Worm (Caenorhabditis elegans) whole organism, L4 larva: Measurements from ENCODE around the gene srh-239.
A peak's percentile ranks its signal among the peaks of the same experiment; 100 is the strongest.

Source experiments
- D1046.2 ChIP-seq: fragments of 200-800 bp; sonication (Bioruptor generic); IDR thresholded peaks from 2 replicates; pipeline ENCODE4 v1.3.6; 2022; ENCODE audit warnings: missing genetic modification characterization, missing compliant biosample characterization
- F10B5.3 ChIP-seq: sonication (generic microtip); optimal IDR thresholded peaks from 2 replicates; lab custom pipeline; 2016; ENCODE audit warnings: mild to moderate bottlenecking, missing genetic modification characterization, missing compliant biosample characterization
- F37D6.2 ChIP-seq: sonication (generic microtip); optimal IDR thresholded peaks from 2 replicates; lab custom pipeline; 2016; ENCODE audit warnings: mild to moderate bottlenecking, missing genetic modification characterization, missing compliant biosample characterization
- F44E2.7 ChIP-seq: fragments of 200-800 bp; sonication (Bioruptor generic); IDR thresholded peaks from 2 replicates; pipeline ENCODE4 v2.1.2; 2022; ENCODE audit warnings: missing genetic modification characterization, missing compliant biosample characterization
- R02D3.7 ChIP-seq: fragments of 150-350 bp; sonication (generic microtip); optimal IDR thresholded peaks from 3 replicates; lab custom pipeline; 2014; ENCODE audit warnings: missing biosample characterization, missing genetic modification characterization
- T26A8.4 ChIP-seq: fragments of 200-800 bp; sonication (Bioruptor generic); IDR thresholded peaks from 2 replicates; pipeline ENCODE4 v1.3.6; 2022; ENCODE audit warnings: missing genetic modification characterization, missing compliant biosample characterization
- Y48G9A.11 ChIP-seq: fragments of 200-800 bp; sonication (Bioruptor generic); IDR thresholded peaks from 2 replicates; pipeline ENCODE4 v1.3.6; 2022; ENCODE audit warnings: missing genetic modification reagents, missing genetic modification characterization, missing compliant biosample characterization
- ZK337.2 ChIP-seq: fragments of 200-800 bp; sonication (Bioruptor generic); IDR thresholded peaks from 2 replicates; pipeline ENCODE4 v1.3.6; 2022; ENCODE audit warnings: missing genetic modification reagents, missing genetic modification characterization, missing compliant biosample characterization
- aha-1 ChIP-seq: fragments of 150-350 bp; peaks from one replicate; lab custom pipeline; 2014; ENCODE audit warnings: missing biosample characterization, missing genetic modification characterization
- aly-2 ChIP-seq: sonication (generic microtip); optimal IDR thresholded peaks from 2 replicates; lab custom pipeline; 2018; ENCODE audit warnings: missing biosample characterization, missing genetic modification characterization
- arid-1 ChIP-seq: fragments of 200-800 bp; sonication (Bioruptor generic); conservative IDR thresholded peaks from 2 replicates; pipeline ENCODE4 v1.3.6; 2022; ENCODE audit warnings: missing genetic modification reagents, missing genetic modification characterization, missing compliant biosample characterization
- ceh-32 ChIP-seq: sonication (generic microtip); optimal IDR thresholded peaks from 2 replicates; lab custom pipeline; 2016; ENCODE audit warnings: mild to moderate bottlenecking, missing genetic modification characterization, missing compliant biosample characterization; ENCODE audit not compliant: poor library complexity
- ceh-62 ChIP-seq: sonication (generic microtip); optimal IDR thresholded peaks from 2 replicates; lab custom pipeline; 2017; ENCODE audit warnings: missing biosample characterization, missing genetic modification characterization
- ces-1 ChIP-seq: fragments of 150-350 bp; sonication (generic microtip); optimal IDR thresholded peaks from 4 replicates; lab custom pipeline; 2014; ENCODE audit warnings: missing biosample characterization, missing genetic modification reagents, missing genetic modification characterization
- cey-2 ChIP-seq: sonication (generic microtip); optimal IDR thresholded peaks from 3 replicates; lab custom pipeline; 2017; ENCODE audit warnings: missing genetic modification characterization, mild to moderate bottlenecking, missing compliant biosample characterization, antibody characterized with exemption, borderline replicate concordance; ENCODE audit not compliant: insufficient read depth
- daf-19 ChIP-seq: fragments of 200-800 bp; sonication (Bioruptor generic); conservative IDR thresholded peaks from 2 replicates; pipeline ENCODE4 v1.3.6; 2022; ENCODE audit warnings: missing genetic modification characterization, missing compliant biosample characterization
- dmd-8 ChIP-seq: fragments of 200-800 bp; sonication (Bioruptor generic); IDR thresholded peaks from 2 replicates; pipeline ENCODE4 v1.3.6; 2022; ENCODE audit warnings: missing genetic modification characterization, missing compliant biosample characterization
- dmd-9 ChIP-seq: fragments of 200-800 bp; sonication (Bioruptor generic); IDR thresholded peaks from 2 replicates; pipeline ENCODE4 v1.3.6; 2022; ENCODE audit warnings: missing genetic modification reagents, missing genetic modification characterization, missing compliant biosample characterization
- dpl-1 ChIP-seq: fragments of 150-350 bp; optimal IDR thresholded peaks from 2 replicates; lab custom pipeline; 2014; ENCODE audit warnings: missing biosample characterization, missing genetic modification reagents, missing genetic modification characterization
- duxl-1 ChIP-seq: sonication (generic microtip); optimal IDR thresholded peaks from 2 replicates; lab custom pipeline; 2016; ENCODE audit warnings: mild to moderate bottlenecking, missing genetic modification characterization, moderate library complexity, missing compliant biosample characterization; ENCODE audit not compliant: poor library complexity
- dve-1 ChIP-seq: sonication (generic microtip); optimal IDR thresholded peaks from 2 replicates; lab custom pipeline; 2017; ENCODE audit warnings: antibody characterized with exemption, mild to moderate bottlenecking, missing genetic modification characterization, missing compliant biosample characterization; ENCODE audit not compliant: insufficient read depth
- egl-27 ChIP-seq: sonication (generic microtip); optimal IDR thresholded peaks from 3 replicates; lab custom pipeline; 2017; ENCODE audit warnings: missing biosample characterization, missing genetic modification reagents, missing genetic modification characterization
- egl-43 ChIP-seq: fragments of 200-800 bp; sonication (Bioruptor generic); IDR thresholded peaks from 2 replicates; pipeline ENCODE4 v1.3.6; 2022; ENCODE audit warnings: missing genetic modification reagents, missing genetic modification characterization, missing compliant biosample characterization
- gei-8 ChIP-seq: fragments of 200-800 bp; sonication (Bioruptor generic); optimal IDR thresholded peaks from 2 replicates; lab custom pipeline; 2018; ENCODE audit warnings: mild to moderate bottlenecking, missing genetic modification characterization, missing compliant biosample characterization
- lin-1 ChIP-seq: fragments of 200-800 bp; sonication (Bioruptor generic); IDR thresholded peaks from 2 replicates; pipeline ENCODE4 v1.3.6; 2022; ENCODE audit warnings: missing genetic modification reagents, missing genetic modification characterization, missing compliant biosample characterization
- lin-15B ChIP-seq: fragments of 150-350 bp; sonication (generic microtip); optimal IDR thresholded peaks from 3 replicates; lab custom pipeline; 2014; ENCODE audit warnings: missing biosample characterization, missing genetic modification characterization
- lsy-2 ChIP-seq, 2 experiments: fragments of 150-350 bp in 1 of 2; sonication (generic microtip) in 1 of 2; optimal IDR thresholded peaks; 2 replicates each; lab custom pipeline; 2014 to 2017; ENCODE audit warnings: missing biosample characterization in 2 of 2, missing genetic modification characterization in 2 of 2
- madf-5 ChIP-seq, 2 experiments: fragments of 200-800 bp; sonication (Bioruptor generic); IDR thresholded peaks; 2 replicates each; pipeline ENCODE4 v1.3.6; 2022; ENCODE audit warnings: missing compliant biosample characterization in 2 of 2, missing genetic modification characterization in 2 of 2
- madf-9 ChIP-seq: fragments of 200-800 bp; sonication (Bioruptor generic); conservative IDR thresholded peaks from 2 replicates; pipeline ENCODE4 v1.3.6; 2022; ENCODE audit warnings: missing genetic modification reagents, missing genetic modification characterization, missing compliant biosample characterization
- mdl-1 ChIP-seq, 2 experiments: fragments of 150-350 bp in 1 of 2; sonication (generic microtip) in 1 of 2; optimal IDR thresholded peaks; 2 replicates each; lab custom pipeline; 2014 to 2017; ENCODE audit warnings: missing biosample characterization in 2 of 2, missing genetic modification characterization in 2 of 2
- mdt-29 ChIP-seq: fragments of 200-800 bp; sonication (Bioruptor generic); IDR thresholded peaks from 2 replicates; pipeline ENCODE4 v1.3.6; 2022; ENCODE audit warnings: missing genetic modification reagents, missing genetic modification characterization, missing compliant biosample characterization
- nhr-10 ChIP-seq: fragments of 150-350 bp; optimal IDR thresholded peaks from 2 replicates; lab custom pipeline; 2014; ENCODE audit warnings: missing biosample characterization, missing genetic modification characterization
- nhr-111 ChIP-seq: fragments of 200-800 bp; sonication (Bioruptor generic); optimal IDR thresholded peaks from 2 replicates; lab custom pipeline; 2018; ENCODE audit warnings: mild to moderate bottlenecking, missing genetic modification characterization, missing compliant biosample characterization
- nhr-28 ChIP-seq: fragments of 150-350 bp; optimal IDR thresholded peaks from 2 replicates; lab custom pipeline; 2014; ENCODE audit warnings: missing biosample characterization, missing genetic modification characterization
- nhr-41 ChIP-seq: fragments of 200-800 bp; sonication (Bioruptor generic); IDR thresholded peaks from 2 replicates; pipeline ENCODE4 v1.3.6; 2022; ENCODE audit warnings: missing genetic modification reagents, missing genetic modification characterization, missing compliant biosample characterization
- nhr-76 ChIP-seq: fragments of 150-350 bp; optimal IDR thresholded peaks from 2 replicates; lab custom pipeline; 2014; ENCODE audit warnings: missing biosample characterization, missing genetic modification characterization
- pha-4 ChIP-seq, 2 experiments: fragments of 150-350 bp in 1 of 2; fragments of 200-800 bp in 1 of 2; sonication (Bioruptor generic) in 1 of 2; IDR thresholded peaks in 1 of 2; optimal IDR thresholded peaks in 1 of 2; 2 replicates each; pipeline versions ENCODE4 v1.3.6 to Lab custom; 2014 to 2022; ENCODE audit warnings: missing genetic modification characterization in 2 of 2, missing genetic modification reagents in 2 of 2, missing biosample characterization in 1 of 2, missing compliant biosample characterization in 1 of 2
- pqm-1 ChIP-seq: sonication (generic microtip); optimal IDR thresholded peaks from 2 replicates; lab custom pipeline; 2017; ENCODE audit warnings: missing biosample characterization, missing genetic modification characterization
- rbr-2 ChIP-seq: sonication (generic microtip); optimal IDR thresholded peaks from 2 replicates; lab custom pipeline; 2016; ENCODE audit warnings: missing genotype, missing genetic modification characterization, missing compliant biosample characterization
- tra-1 ChIP-seq: fragments of 200-800 bp; sonication (Bioruptor generic); IDR thresholded peaks from 2 replicates; pipeline ENCODE4 v1.3.6; 2022; ENCODE audit warnings: missing genetic modification reagents, missing genetic modification characterization, missing compliant biosample characterization
- unc-62 ChIP-seq, 3 experiments: fragments of 150-350 bp in 1 of 3; sonication (generic microtip); optimal IDR thresholded peaks in 2 of 3; peaks in 1 of 3; 1 replicate in 1 of 3; 2 replicates in 2 of 3; lab custom pipeline; 2014 to 2017; ENCODE audit warnings: missing biosample characterization in 3 of 3, missing genetic modification characterization in 3 of 3, missing genetic modification reagents in 3 of 3, missing genotype in 1 of 3
- vab-7 ChIP-seq: fragments of 200-800 bp; sonication (Bioruptor generic); IDR thresholded peaks from 2 replicates; pipeline ENCODE4 v1.3.6; 2022; ENCODE audit warnings: missing genetic modification reagents, missing genetic modification characterization, missing compliant biosample characterization
- zag-1 ChIP-seq: fragments of 150-350 bp; optimal IDR thresholded peaks from 2 replicates; lab custom pipeline; 2014; ENCODE audit warnings: missing biosample characterization, missing genetic modification characterization
- zfp-3 ChIP-seq: fragments of 200-800 bp; sonication (Bioruptor generic); conservative IDR thresholded peaks from 2 replicates; pipeline ENCODE4 v1.3.6; 2022; ENCODE audit warnings: missing genetic modification reagents, missing genetic modification characterization, missing compliant biosample characterization
- ztf-11 ChIP-seq: fragments of 150-350 bp; optimal IDR thresholded peaks from 2 replicates; lab custom pipeline; 2014; ENCODE audit warnings: missing biosample characterization, missing genetic modification characterization
- ztf-7 ChIP-seq: fragments of 150-350 bp; optimal IDR thresholded peaks from 2 replicates; lab custom pipeline; 2014; ENCODE audit warnings: missing biosample characterization, missing genetic modification characterization

The srh-239 gene

ce11 chrV:15479825-15480224 lies 34.3 kb downstream of the srh-239 start (continued):
- TF ChIP-seq rbr-2 (tag; lab: Kevin White, UChicago), result no peak
- no peak for TF ChIP-seq F37D6.2 (tag; lab: Kevin White, UChicago)
- no peak for TF ChIP-seq nhr-10 (tag; lab: Kevin White, UChicago)
- no peak for TF ChIP-seq D1046.2
- TF ChIP-seq zfp-3 (GFP tag; lab: Robert Waterston, UW), result no peak
- no peak for TF ChIP-seq ces-1 (GFP tag; lab: Kevin White, UChicago)
- TF ChIP-seq nhr-28 (tag; lab: Kevin White, UChicago), result no peak
- TF ChIP-seq madf-9 (GFP tag; lab: Robert Waterston, UW), result no peak
- no peak for TF ChIP-seq dmd-9 (GFP tag; lab: Robert Waterston, UW)
- TF ChIP-seq F10B5.3 (tag; lab: Kevin White, UChicago), result no peak
- TF ChIP-seq dmd-8 (GFP tag; lab: Robert Waterston, UW), result peak; percentile 73; the same call in 1 of the 2 replicates
- TF ChIP-seq egl-43 (GFP tag; lab: Robert Waterston, UW), result peak; percentile 83
- no peak for TF ChIP-seq lin-15B (tag; lab: Kevin White, UChicago)
- no peak for TF ChIP-seq ztf-7 (tag; lab: Kevin White, UChicago)
- TF ChIP-seq tra-1 (GFP tag; lab: Robert Waterston, UW), result no peak
- TF ChIP-seq ZK337.2, result no peak
- no peak for TF ChIP-seq pqm-1
- peak; percentile 14 for TF ChIP-seq duxl-1 (tag; lab: Kevin White, UChicago)
- no peak for TF ChIP-seq cey-2
- TF ChIP-seq unc-62 (GFP tag; optimal IDR thresholded peaks at IDR 0.05 in 1 of 2; lab: Kevin White, UChicago), result no peak
- TF ChIP-seq unc-62 (tag; optimal IDR thresholded peaks at IDR 0.05; lab: Kevin White, UChicago), result no peak
- no peak for TF ChIP-seq T26A8.4 (GFP tag; lab: Robert Waterston, UW)
- TF ChIP-seq daf-19, result no peak
- TF ChIP-seq aly-2 (tag; lab: Kevin White, UChicago), result no peak
- no peak; the same call in 1 of the 2 replicates for TF ChIP-seq Y48G9A.11 (GFP tag; lab: Robert Waterston, UW)

ce11 chrV:15480505-15481075 lies 35.1 kb downstream of the srh-239 start:
- TF ChIP-seq dve-1 (peak; percentile 7), ces-1 (GFP tag; lab: Kevin White, UChicago) (no peak), nhr-28 (tag; lab: Kevin White, UChicago) (no peak), tra-1 (GFP tag; lab: Robert Waterston, UW) (0 out of 2 replicates have a peak, but pooled peaks have one; percentile 27), nhr-10 (tag; lab: Kevin White, UChicago) (no peak), ceh-32 (tag; lab: Kevin White, UChicago) (no peak), nhr-41 (no peak), dmd-9 (GFP tag; lab: Robert Waterston, UW) (no peak), lin-1 (GFP tag; lab: Robert Waterston, UW) (0 out of 2 replicates have a peak, but pooled peaks have one; percentile 43), nhr-76 (tag; lab: Kevin White, UChicago) (no peak), F10B5.3 (tag; lab: Kevin White, UChicago) (no peak), cey-2 (no peak), gei-8 (GFP tag; lab: Kevin White, UChicago) (no peak), aha-1 (tag; lab: Kevin White, UChicago) (peak; percentile 91), F44E2.7 (GFP tag; lab: Robert Waterston, UW) (no peak), vab-7 (GFP tag; lab: Robert Waterston, UW) (0 out of 2 replicates have a peak, but pooled peaks have one; percentile 34), dpl-1 (GFP tag; lab: Kevin White, UChicago) (no peak), unc-62 (GFP tag; optimal IDR thresholded peaks at IDR 0.05 in 1 of 2; lab: Kevin White, UChicago) (peak in 1 of 2 experiments; percentile 64), unc-62 (tag; optimal IDR thresholded peaks at IDR 0.05; lab: Kevin White, UChicago) (no peak), ztf-11 (tag; lab: Kevin White, UChicago) (no peak), arid-1 (GFP tag; lab: Robert Waterston, UW) (0 out of 2 replicates have a peak, but pooled peaks have one; percentile 30), mdt-29 (GFP tag; lab: Robert Waterston, UW) (no peak), egl-27 (tag; lab: Kevin White, UChicago) (no peak), ceh-62 (tag; lab: Kevin White, UChicago) (no peak), R02D3.7 (tag; lab: Kevin White, UChicago) (no peak), lsy-2 (tag; optimal IDR thresholded peaks at IDR 0.05; lab: Kevin White, UChicago) (no peak), nhr-111 (GFP tag; lab: Kevin White, UChicago) (no peak), madf-5 (GFP tag; IDR thresholded peaks at IDR 0.05; lab: Robert Waterston, UW) (no peak), zag-1 (tag; lab: Kevin White, UChicago) (no peak), pha-4 (GFP tag; IDR thresholded peaks at IDR 0.05; lab: Robert Waterston, UW) (no peak; the same call in 1 of the 2 replicates), pha-4 (tag; optimal IDR thresholded peaks at IDR 0.05; lab: Kevin White, UChicago) (no peak), D1046.2 (no peak), madf-9 (GFP tag; lab: Robert Waterston, UW) (0 out of 2 replicates have a peak, but pooled peaks have one; percentile 16), mdl-1 (tag; optimal IDR thresholded peaks at IDR 0.05; lab: Kevin White, UChicago) (no peak)
